Worm (Caenorhabditis elegans): ENCODE results near the gene T05A8.8.

The T05A8.8 gene

ce11 chrII:2752999-2753398 lies 16.5 kb downstream of the T05A8.8 start, which contains the start of gene F29A7.3:
Gene F29A7.3, plus strand, starts transcription at chrII:2753299.
- TF ChIP-seq snpc-4 (tag; optimal IDR thresholded peaks at IDR 0.05): no peak
- no peak for TF ChIP-seq ceh-43 (GFP tag; optimal IDR thresholded peaks at IDR 0.05)
- TF ChIP-seq nhr-237 (tag; optimal IDR thresholded peaks at IDR 0.05): no peak
- TF ChIP-seq sptf-1 (tag; optimal IDR thresholded peaks at IDR 0.05): no peak
- no peak for TF ChIP-seq nhr-2 (tag; optimal IDR thresholded peaks at IDR 0.05)
- no peak for TF ChIP-seq unc-120 (tag; optimal IDR thresholded peaks at IDR 0.05; ENCODE audit: poor library complexity, severe bottlenecking)
- no peak for TF ChIP-seq blmp-1 (tag; optimal IDR thresholded peaks at IDR 0.05)
- TF ChIP-seq mep-1 (tag; optimal IDR thresholded peaks at IDR 0.05): no peak
- TF ChIP-seq nhr-28 (tag; optimal IDR thresholded peaks at IDR 0.05): no peak
- no peak for TF ChIP-seq elt-1 (tag; optimal IDR thresholded peaks at IDR 0.05; ENCODE audit: borderline replicate concordance, insufficient read depth)
- no peak for TF ChIP-seq ham-2 (GFP tag; optimal IDR thresholded peaks at IDR 0.05)
- no peak for TF ChIP-seq ceh-39 (tag; optimal IDR thresholded peaks at IDR 0.05)
- TF ChIP-seq sem-2 (GFP tag; optimal IDR thresholded peaks at IDR 0.05): no peak
- TF ChIP-seq elt-3 (tag; optimal IDR thresholded peaks at IDR 0.05): no peak
- TF ChIP-seq zip-8 (tag; optimal IDR thresholded peaks at IDR 0.05): no peak

ce11 chrII:2754595-2754994 lies 18.1 kb downstream of the T05A8.8 start:
- TF ChIP-seq lin-32 (GFP tag; optimal IDR thresholded peaks at IDR 0.05): no peak
- TF ChIP-seq unc-120 (tag; optimal IDR thresholded peaks at IDR 0.05; ENCODE audit: poor library complexity, severe bottlenecking): no peak
- no peak for TF ChIP-seq ces-1 (GFP tag; optimal IDR thresholded peaks at IDR 0.05)
- no peak for TF ChIP-seq M03D4.4 (tag; optimal IDR thresholded peaks at IDR 0.05)
- TF ChIP-seq unc-39 (tag; optimal IDR thresholded peaks at IDR 0.05): no peak

ce11 chrII:2756351-2756750 lies 19.9 kb downstream of the T05A8.8 start:
- TF ChIP-seq unc-39 (tag; optimal IDR thresholded peaks at IDR 0.05) (no peak), tbx-8 (GFP tag; optimal IDR thresholded peaks at IDR 0.05) (no peak), elt-3 (tag; optimal IDR thresholded peaks at IDR 0.05) (no peak), sem-2 (GFP tag; optimal IDR thresholded peaks at IDR 0.05) (no peak), lin-32 (GFP tag; optimal IDR thresholded peaks at IDR 0.05) (no peak), nhr-76 (tag; optimal IDR thresholded peaks at IDR 0.05) (no peak), nhr-2 (tag; optimal IDR thresholded peaks at IDR 0.05) (no peak)

ce11 chrII:2757954-2758353 lies 21.5 kb downstream of the T05A8.8 start, which contains the start of gene F29A7.8:
Gene F29A7.8, minus strand, starts transcription at chrII:2758054.
- TF ChIP-seq ham-2 (GFP tag; optimal IDR thresholded peaks at IDR 0.05) (no peak), unc-120 (tag; optimal IDR thresholded peaks at IDR 0.05; ENCODE audit: poor library complexity, severe bottlenecking) (no peak), blmp-1 (tag; optimal IDR thresholded peaks at IDR 0.05) (no peak), sem-2 (GFP tag; optimal IDR thresholded peaks at IDR 0.05) (no peak), zip-8 (tag; optimal IDR thresholded peaks at IDR 0.05) (no peak), nhr-237 (tag; optimal IDR thresholded peaks at IDR 0.05) (no peak), M03D4.4 (tag; optimal IDR thresholded peaks at IDR 0.05) (no peak), mab-5 (tag; optimal IDR thresholded peaks at IDR 0.05) (no peak), pha-4 (tag; optimal IDR thresholded peaks at IDR 0.05) (no peak), tbx-8 (GFP tag; optimal IDR thresholded peaks at IDR 0.05) (no peak), ztf-11 (tag; optimal IDR thresholded peaks at IDR 0.05) (no peak), lin-32 (GFP tag; optimal IDR thresholded peaks at IDR 0.05) (no peak), sptf-1 (tag; optimal IDR thresholded peaks at IDR 0.05) (no peak), lsy-2 (tag; optimal IDR thresholded peaks at IDR 0.05) (no peak), ceh-83 (GFP tag; optimal IDR thresholded peaks at IDR 0.05) (no peak)

ce11 chrII:2758476-2758875 lies 22.0 kb downstream of the T05A8.8 start, which contains the start of gene fbxb-107:
Gene fbxb-107, plus strand, starts transcription at chrII:2758772.
- TF ChIP-seq nhr-237 (tag; optimal IDR thresholded peaks at IDR 0.05) (no peak), cnd-1 (tag; optimal IDR thresholded peaks at IDR 0.05) (no peak), M03D4.4 (tag; optimal IDR thresholded peaks at IDR 0.05) (no peak), ceh-39 (tag; optimal IDR thresholded peaks at IDR 0.05) (peak; percentile 99), mab-5 (tag; optimal IDR thresholded peaks at IDR 0.05) (no peak), nhr-2 (tag; optimal IDR thresholded peaks at IDR 0.05) (no peak)

ce11 chrII:2762108-2762507 lies 25.6 kb downstream of the T05A8.8 start, which contains the start of gene fbxb-106:
Gene fbxb-106, plus strand, starts transcription at chrII:2762408.
- TF ChIP-seq unc-120 (tag; optimal IDR thresholded peaks at IDR 0.05; ENCODE audit: poor library complexity, severe bottlenecking): no peak
- no peak for TF ChIP-seq flh-1 (GFP tag; optimal IDR thresholded peaks at IDR 0.05)
- no peak for TF ChIP-seq pha-4 (tag; optimal IDR thresholded peaks at IDR 0.05)
- TF ChIP-seq nhr-28 (tag; optimal IDR thresholded peaks at IDR 0.05): no peak
- no peak for TF ChIP-seq ceh-39 (tag; optimal IDR thresholded peaks at IDR 0.05)
- no peak for TF ChIP-seq ceh-43 (GFP tag; optimal IDR thresholded peaks at IDR 0.05)
- TF ChIP-seq nhr-12 (tag; optimal IDR thresholded peaks at IDR 0.05): no peak
- TF ChIP-seq unc-62 (GFP tag; optimal IDR thresholded peaks at IDR 0.05): no peak
- TF ChIP-seq sptf-1 (tag; optimal IDR thresholded peaks at IDR 0.05): no peak

Measured in whole organism, mixed stage, embryonic.